Worm (Caenorhabditis elegans) whole organism, L1 larva: ENCODE data around the gene Y57G11C.22.
"Not testable (repeated sequence)": the region's sequence is repeated elsewhere in the genome, so short reads cannot be mapped to it uniquely, and the experiment has no call there.

ENCODE experiments used
- C16A3.4 ChIP-seq: fragments of 150-350 bp; optimal IDR thresholded peaks from 2 replicates; lab custom pipeline; 2014; ENCODE audit warnings: missing biosample characterization, missing genetic modification characterization
- alr-1 ChIP-seq: fragments of 200-800 bp; sonication (Bioruptor generic); optimal IDR thresholded peaks from 2 replicates; lab custom pipeline; 2018; ENCODE audit warnings: borderline replicate concordance, mild to moderate bottlenecking, missing genetic modification characterization, missing compliant biosample characterization
- ceh-63 ChIP-seq: fragments of 200-800 bp; sonication (Bioruptor generic); optimal IDR thresholded peaks from 2 replicates; lab custom pipeline; 2018; ENCODE audit warnings: mild to moderate bottlenecking, missing genetic modification characterization, missing compliant biosample characterization
- ceh-8 ChIP-seq: fragments of 200-800 bp; sonication (Bioruptor generic); optimal IDR thresholded peaks from 2 replicates; lab custom pipeline; 2018; ENCODE audit warnings: mild to moderate bottlenecking, missing genetic modification characterization, moderate library complexity, missing compliant biosample characterization
- ceh-82 ChIP-seq, 3 experiments: fragments of 150-350 bp in 1 of 3; sonication (generic microtip) in 2 of 3; optimal IDR thresholded peaks; 2 replicates each; lab custom pipeline; 2014 to 2017; ENCODE audit warnings: missing biosample characterization in 3 of 3, missing genetic modification characterization in 3 of 3
- ceh-90 ChIP-seq: sonication (generic microtip); optimal IDR thresholded peaks from 2 replicates; lab custom pipeline; 2016; ENCODE audit warnings: missing genetic modification characterization, missing compliant biosample characterization
- ces-1 ChIP-seq: fragments of 150-350 bp; optimal IDR thresholded peaks from 2 replicates; lab custom pipeline; 2014; ENCODE audit warnings: missing biosample characterization, missing genetic modification reagents, missing genetic modification characterization
- dsc-1 ChIP-seq: sonication (generic microtip); optimal IDR thresholded peaks from 2 replicates; lab custom pipeline; 2016; ENCODE audit warnings: mild to moderate bottlenecking, missing genetic modification characterization, missing compliant biosample characterization
- efl-1 ChIP-seq, 4 experiments: fragments of 150-350 bp; optimal IDR thresholded peaks in 3 of 4; peaks in 1 of 4; 1 replicate in 1 of 4; 2 replicates in 3 of 4; lab custom pipeline; 2014; ENCODE audit warnings: missing biosample characterization in 2 of 4, missing genetic modification characterization in 2 of 4, missing genetic modification reagents in 2 of 4
- efl-3 ChIP-seq: fragments of 200-800 bp; sonication (Bioruptor generic); optimal IDR thresholded peaks from 2 replicates; lab custom pipeline; 2018; ENCODE audit warnings: mild to moderate bottlenecking, missing genetic modification characterization, missing compliant biosample characterization
- elt-3 ChIP-seq, 6 experiments: fragments of 150-350 bp in 1 of 6; sonication (generic microtip); optimal IDR thresholded peaks; 2 replicates each; lab custom pipeline; 2017 to 2018; ENCODE audit warnings: missing biosample characterization in 6 of 6, missing genetic modification characterization in 6 of 6, inconsistent platforms in 1 of 6
- ets-5 ChIP-seq: fragments of 200-800 bp; sonication (Bioruptor generic); IDR thresholded peaks from 2 replicates; pipeline ENCODE4 v1.3.6; 2022; ENCODE audit warnings: missing genetic modification characterization, missing compliant biosample characterization
- hlh-17 ChIP-seq: fragments of 200-800 bp; sonication (Bioruptor generic); optimal IDR thresholded peaks from 2 replicates; lab custom pipeline; 2018; ENCODE audit warnings: missing genetic modification characterization, mild to moderate bottlenecking, missing compliant biosample characterization, moderate library complexity, borderline replicate concordance
- hlh-4 ChIP-seq: sonication (generic microtip); optimal IDR thresholded peaks from 2 replicates; lab custom pipeline; 2016; ENCODE audit warnings: mild to moderate bottlenecking, missing genetic modification characterization, missing compliant biosample characterization
- irx-1 ChIP-seq: sonication (generic microtip); optimal IDR thresholded peaks from 2 replicates; lab custom pipeline; 2016; ENCODE audit warnings: missing genetic modification characterization, missing compliant biosample characterization
- lin-14 ChIP-seq: fragments of 200-800 bp; sonication (Bioruptor generic); optimal IDR thresholded peaks from 2 replicates; lab custom pipeline; 2018; ENCODE audit warnings: mild to moderate bottlenecking, missing genetic modification characterization, moderate library complexity, missing compliant biosample characterization
- lir-3 ChIP-seq: sonication (generic microtip); optimal IDR thresholded peaks from 2 replicates; lab custom pipeline; 2016; ENCODE audit warnings: mild to moderate bottlenecking, missing genetic modification characterization, moderate library complexity, missing compliant biosample characterization; ENCODE audit not compliant: poor library complexity
- lsy-2 ChIP-seq, 2 experiments: fragments of 150-350 bp; optimal IDR thresholded peaks; 2 replicates each; lab custom pipeline; 2014; ENCODE audit warnings: missing biosample characterization in 2 of 2, missing genetic modification characterization in 2 of 2
- mab-9 ChIP-seq: fragments of 200-800 bp; sonication (Bioruptor generic); IDR thresholded peaks from 2 replicates; pipeline ENCODE4 v1.3.6; 2022; ENCODE audit warnings: missing genetic modification reagents, missing genetic modification characterization, missing compliant biosample characterization
- mdl-1 ChIP-seq, 2 experiments: fragments of 150-350 bp; optimal IDR thresholded peaks; 2 replicates each; lab custom pipeline; 2014 to 2017; ENCODE audit warnings: missing biosample characterization in 2 of 2, missing genetic modification characterization in 2 of 2, inconsistent platforms in 1 of 2
- nhr-28 ChIP-seq: fragments of 150-350 bp; optimal IDR thresholded peaks from 2 replicates; lab custom pipeline; 2014; ENCODE audit warnings: missing biosample characterization, missing genetic modification characterization
- nhr-85 ChIP-seq: sonication (generic microtip); peaks from one replicate; lab custom pipeline; 2016; ENCODE audit warnings: missing genetic modification characterization, inconsistent platforms, missing compliant biosample characterization
- pag-3 ChIP-seq: sonication (generic microtip); optimal IDR thresholded peaks from 2 replicates; lab custom pipeline; 2017; ENCODE audit warnings: missing genetic modification characterization, mild to moderate bottlenecking, missing compliant biosample characterization, antibody characterized with exemption, borderline replicate concordance; ENCODE audit not compliant: insufficient read depth
- pqm-1 ChIP-seq: sonication (generic microtip); optimal IDR thresholded peaks from 3 replicates; lab custom pipeline; 2017; ENCODE audit warnings: missing biosample characterization, missing genetic modification characterization
- rnt-1 ChIP-seq: sonication (generic microtip); optimal IDR thresholded peaks from 2 replicates; lab custom pipeline; 2016; ENCODE audit warnings: mild to moderate bottlenecking, missing genetic modification characterization, moderate library complexity, missing compliant biosample characterization
- sptf-1 ChIP-seq: fragments of 150-350 bp; optimal IDR thresholded peaks from 2 replicates; lab custom pipeline; 2014; ENCODE audit warnings: missing biosample characterization, missing genetic modification characterization
- sup-37 ChIP-seq: fragments of 200-800 bp; sonication (Bioruptor generic); optimal IDR thresholded peaks from 2 replicates; lab custom pipeline; 2018; ENCODE audit warnings: mild to moderate bottlenecking, missing genetic modification characterization, missing compliant biosample characterization
- swsn-7 ChIP-seq: sonication (generic microtip); optimal IDR thresholded peaks from 2 replicates; lab custom pipeline; 2016; ENCODE audit warnings: missing genetic modification characterization, missing compliant biosample characterization
- tbx-2 ChIP-seq: sonication (generic microtip); optimal IDR thresholded peaks from 2 replicates; lab custom pipeline; 2016; ENCODE audit warnings: missing genetic modification characterization, missing compliant biosample characterization
- unc-130 ChIP-seq: fragments of 150-350 bp; optimal IDR thresholded peaks from 2 replicates; lab custom pipeline; 2017; ENCODE audit warnings: missing biosample characterization, missing genetic modification characterization, inconsistent platforms
- unc-30 ChIP-seq: sonication (generic microtip); optimal IDR thresholded peaks from 2 replicates; lab custom pipeline; 2017; ENCODE audit warnings: missing biosample characterization, missing genetic modification characterization
- unc-62 ChIP-seq: fragments of 150-350 bp; optimal IDR thresholded peaks from 2 replicates; lab custom pipeline; 2014; ENCODE audit warnings: missing biosample characterization, missing genetic modification reagents, missing genetic modification characterization
- unc-98 ChIP-seq: fragments of 200-800 bp; sonication (Bioruptor generic); IDR thresholded peaks from 2 replicates; pipeline ENCODE4 v1.3.6; 2022; ENCODE audit warnings: missing genetic modification characterization, missing compliant biosample characterization
- xbp-1 ChIP-seq: sonication (generic microtip); optimal IDR thresholded peaks from 2 replicates; lab custom pipeline; 2016; ENCODE audit warnings: missing genetic modification characterization, missing compliant biosample characterization
- zip-4 ChIP-seq: fragments of 200-800 bp; sonication (Bioruptor generic); optimal IDR thresholded peaks from 2 replicates; lab custom pipeline; 2018; ENCODE audit warnings: mild to moderate bottlenecking, missing genetic modification characterization, moderate library complexity, missing compliant biosample characterization
- ztf-4 ChIP-seq: fragments of 150-350 bp; optimal IDR thresholded peaks from 2 replicates; lab custom pipeline; 2014; ENCODE audit warnings: missing biosample characterization, missing genetic modification characterization

Y57G11C.22 gene

DNA sequence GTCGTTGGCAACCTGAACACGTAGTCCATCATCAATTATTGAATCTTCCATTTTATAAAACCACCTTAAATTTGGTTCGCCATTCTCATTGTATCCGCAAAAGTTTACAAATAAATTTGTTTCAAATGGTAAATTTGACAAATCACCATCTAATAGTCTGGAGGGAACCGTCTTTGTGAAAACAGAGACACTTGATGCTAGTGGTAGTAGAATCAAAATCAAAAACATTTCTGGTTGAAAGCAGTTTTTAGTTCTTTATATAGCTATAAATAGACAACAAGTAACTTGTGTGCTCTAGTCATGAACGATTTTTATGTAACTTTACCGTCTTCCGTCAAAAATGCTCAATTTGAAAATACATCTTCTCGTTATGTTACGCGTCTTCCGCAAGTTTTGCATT lies 6.1 kb downstream of the Y57G11C.22 start, which contains the start of gene Y57G11C.20:
Y57G11C.20 (plus strand) TSS at position 301 of the 400 bp plus-strand sequence.
- not testable (repeated sequence) for TF ChIP-seq hlh-4 (tag; lab: Kevin White, UChicago); mab-9 (GFP tag; lab: Robert Waterston, UW); irx-1 (tag; lab: Kevin White, UChicago)

- TF ChIP-seq nhr-85 (peak; percentile 0), sptf-1 (tag; lab: Kevin White, UChicago) (no peak)
- TF ChIP-seq, all 84 proteins: peak for 1
These were observed 16.7 kb downstream of the Y57G11C.22 start, which contains the start of gene Y57G11C.52 for ce11 chrIV:14853703-14854102. Gene Y57G11C.52, plus strand, starts transcription at chrIV:14854003.

DNA sequence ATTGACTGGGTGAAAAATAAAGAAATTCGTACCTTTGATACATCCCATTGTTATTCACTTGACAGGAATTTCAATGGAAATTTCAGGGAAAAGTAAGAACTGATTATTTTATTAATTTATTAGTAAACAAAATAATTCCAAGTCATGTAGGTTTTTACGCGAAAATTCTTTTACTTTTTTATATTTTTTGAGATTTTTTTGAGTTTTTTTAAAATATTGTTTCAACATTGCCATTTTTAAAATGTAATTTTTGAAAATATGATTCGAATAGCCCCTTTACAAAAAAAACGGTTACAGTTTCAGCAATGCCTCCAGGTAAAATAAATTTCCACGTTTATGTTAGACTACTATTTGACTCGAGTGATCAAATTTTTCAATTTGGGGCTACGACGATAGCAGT lies 24.7 kb downstream of the Y57G11C.22 start, which contains the start of gene Y57G11C.23:
Y57G11C.23 (minus strand) TSS at position 101 of the 400 bp plus-strand sequence.
- TF ChIP-seq efl-1 (optimal IDR thresholded peaks at IDR 0.05; lab: Kevin White, UChicago), result no peak
- no peak for TF ChIP-seq efl-1 (GFP tag; optimal IDR thresholded peaks at IDR 0.05 in 1 of 2; lab: Kevin White, UChicago)
- no peak for TF ChIP-seq ceh-8 (GFP tag; lab: Kevin White, UChicago)
- TF ChIP-seq unc-62 (GFP tag; lab: Kevin White, UChicago), result no peak
- no peak for TF ChIP-seq ztf-4 (tag; lab: Kevin White, UChicago)
- no peak for TF ChIP-seq alr-1 (tag; lab: Kevin White, UChicago)
- TF ChIP-seq unc-130, result no peak
- TF ChIP-seq efl-3 (GFP tag; lab: Kevin White, UChicago), result no peak
- TF ChIP-seq lir-3, result no peak
- no peak for TF ChIP-seq nhr-28
- no peak for TF ChIP-seq tbx-2
- TF ChIP-seq lin-14 (GFP tag; lab: Kevin White, UChicago), result no peak
- no peak for TF ChIP-seq elt-3 (tag; optimal IDR thresholded peaks at IDR 0.05; lab: Kevin White, UChicago)
- no peak for TF ChIP-seq hlh-17 (GFP tag; lab: Kevin White, UChicago)
- TF ChIP-seq dsc-1 (tag; lab: Kevin White, UChicago), result no peak
- no peak for TF ChIP-seq lsy-2 (tag; optimal IDR thresholded peaks at IDR 0.05; lab: Kevin White, UChicago)
- TF ChIP-seq zip-4 (GFP tag; lab: Kevin White, UChicago), result no peak
- TF ChIP-seq ces-1 (GFP tag; lab: Kevin White, UChicago), result no peak
- no peak for TF ChIP-seq ceh-82 (tag; optimal IDR thresholded peaks at IDR 0.05; lab: Kevin White, UChicago)
- no peak for TF ChIP-seq sptf-1 (tag; lab: Kevin White, UChicago)

DNA sequence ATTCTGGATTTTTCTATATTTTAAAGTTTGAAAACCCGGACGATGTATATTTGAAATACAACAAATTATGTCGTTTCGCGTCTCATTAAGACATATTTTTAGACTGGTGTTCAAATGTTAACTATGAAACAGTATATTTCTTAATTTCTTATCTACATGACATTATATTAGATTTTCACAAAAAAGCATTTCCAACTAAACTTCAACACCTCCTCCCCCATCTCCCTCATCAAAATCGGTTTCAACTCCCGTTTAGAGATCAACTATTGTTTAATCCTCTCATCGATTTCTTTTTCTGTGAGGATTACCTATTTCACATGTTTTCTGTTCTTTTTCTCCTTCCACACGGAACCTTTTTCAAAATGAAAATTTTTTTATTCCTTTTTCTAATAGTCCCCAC lies 25.1 kb downstream of the Y57G11C.22 start, which contains the start of gene Y57G11C.38:
Y57G11C.38 (plus strand) TSS at position 301 of the 400 bp plus-strand sequence.
- TF ChIP-seq sup-37 (GFP tag; lab: Kevin White, UChicago) (no peak), unc-30 (tag; lab: Kevin White, UChicago) (no peak), swsn-7 (tag; lab: Kevin White, UChicago) (no peak), hlh-17 (GFP tag; lab: Kevin White, UChicago) (no peak), C16A3.4 (tag; lab: Kevin White, UChicago) (no peak), alr-1 (tag; lab: Kevin White, UChicago) (no peak), unc-130 (no peak), rnt-1 (tag; lab: Kevin White, UChicago) (no peak), unc-98 (GFP tag; lab: Robert Waterston, UW) (no peak), mab-9 (GFP tag; lab: Robert Waterston, UW) (no peak), xbp-1 (tag; lab: Kevin White, UChicago) (no peak), ceh-90 (tag; lab: Kevin White, UChicago) (no peak), lir-3 (no peak), ceh-8 (GFP tag; lab: Kevin White, UChicago) (no peak), pqm-1 (tag; lab: Kevin White, UChicago) (no peak), ets-5 (GFP tag; lab: Robert Waterston, UW) (no peak), ceh-63 (no peak), mdl-1 (tag; optimal IDR thresholded peaks at IDR 0.05; lab: Kevin White, UChicago) (no peak), pag-3 (no peak), ceh-82 (tag; optimal IDR thresholded peaks at IDR 0.05; lab: Kevin White, UChicago) (no peak)
